Fruit fly (Drosophila melanogaster): Measurements from ENCODE around the gene OdsH.
A peak's percentile ranks its signal among the peaks of the same experiment; 100 is the strongest.

OdsH gene

dm6 chrX:17751658-17752057, 39.2 kb upstream of the OdsH start:
- TF ChIP-seq Optix (GFP tag; IDR thresholded peaks at IDR 0.05) (0 out of 3 replicates have a peak, but pooled peaks have one; percentile 10), CG13296 (GFP tag; optimal IDR thresholded peaks at IDR 0.05) (no peak), CG3163 (GFP tag; optimal IDR thresholded peaks at IDR 0.05) (peak; percentile 46), wor (GFP tag; IDR thresholded peaks at IDR 0.05) (no peak), dati (GFP tag; IDR thresholded peaks at IDR 0.05) (no peak), salm (tag; optimal IDR thresholded peaks at IDR 0.05) (no peak), CG3407 (GFP tag; optimal IDR thresholded peaks at IDR 0.05) (no peak), CG9817 (tag; optimal IDR thresholded peaks at IDR 0.05) (peak; percentile 62), Dek (tag; optimal IDR thresholded peaks at IDR 0.05) (peak; percentile 51), CG34224 (GFP tag; IDR thresholded peaks at IDR 0.05; ENCODE audit: partially characterized antibody) (no peak), bab2 (GFP tag; optimal IDR thresholded peaks at IDR 0.05) (peak; percentile 50), ind (GFP tag; optimal IDR thresholded peaks at IDR 0.05) (peak; percentile 47), zfh1 (GFP tag; IDR thresholded peaks at IDR 0.05) (peak; percentile 73), CG10654 (GFP tag; optimal IDR thresholded peaks at IDR 0.05) (no peak), CG10565 (GFP tag; optimal IDR thresholded peaks at IDR 0.05) (no peak), CG10366 (GFP tag; IDR thresholded peaks at IDR 0.05) (peak; percentile 26; the same call in 1 of the 2 replicates), ap (GFP tag; IDR thresholded peaks at IDR 0.05) (no peak), NC2β (GFP tag; optimal IDR thresholded peaks at IDR 0.05) (no peak), maf-S (GFP tag; optimal IDR thresholded peaks at IDR 0.05) (peak; percentile 48), CG16813 (GFP tag; IDR thresholded peaks at IDR 0.05; ENCODE audit: partially characterized antibody) (peak; percentile 52), CG17829 (tag; optimal IDR thresholded peaks at IDR 0.05) (peak; percentile 72), CG14710 (tag; optimal IDR thresholded peaks at IDR 0.05) (peak; percentile 20), Nf-YA (GFP tag; IDR thresholded peaks at IDR 0.05) (no peak), CG30403 (GFP tag; optimal IDR thresholded peaks at IDR 0.05) (peak; percentile 65), CG11504 (tag; optimal IDR thresholded peaks at IDR 0.05) (peak; percentile 48), wek (GFP tag; optimal IDR thresholded peaks at IDR 0.05) (no peak), CG5245 (GFP tag; optimal IDR thresholded peaks at IDR 0.05) (peak; percentile 41), CG10267 (tag; optimal IDR thresholded peaks at IDR 0.05) (peak; percentile 57), CoRest (tag; optimal IDR thresholded peaks at IDR 0.05) (peak; percentile 58), disco-r (GFP tag; optimal IDR thresholded peaks at IDR 0.05) (no peak), ato (GFP tag; IDR thresholded peaks at IDR 0.05; ENCODE audit: partially characterized antibody) (no peak), trem (tag; optimal IDR thresholded peaks at IDR 0.05) (peak; percentile 42), Med (GFP tag) (peak; percentile 94), ab (GFP tag; optimal IDR thresholded peaks at IDR 0.05) (no peak), Camta (GFP tag; optimal IDR thresholded peaks at IDR 0.05) (peak; percentile 42), ATbp (GFP tag; optimal IDR thresholded peaks at IDR 0.05) (no peak), Dbx (GFP tag; IDR thresholded peaks at IDR 0.05) (peak; percentile 25; the same call in 1 of the 3 replicates), fd3F (GFP tag; optimal IDR thresholded peaks at IDR 0.05) (peak; percentile 6), CG12942 (GFP tag; optimal IDR thresholded peaks at IDR 0.05) (peak; percentile 33), fd96Cb (tag; optimal IDR thresholded peaks at IDR 0.05) (no peak), Gug (GFP tag; IDR thresholded peaks at IDR 0.05) (0 out of 4 replicates have a peak, but pooled peaks have one; percentile 20), chn (GFP tag; optimal IDR thresholded peaks at IDR 0.05) (peak; percentile 40), rib (GFP tag; IDR thresholded peaks at IDR 0.05) (no peak), ham (GFP tag; IDR thresholded peaks at IDR 0.05) (no peak), sob (GFP tag; IDR thresholded peaks at IDR 0.05) (peak; percentile 45; the same call in 1 of the 2 replicates), CG12391 (tag; optimal IDR thresholded peaks at IDR 0.05) (peak; percentile 30), CG1792 (GFP tag; optimal IDR thresholded peaks at IDR 0.05) (peak; percentile 18), CG4404 (GFP tag; IDR thresholded peaks at IDR 0.05) (peak; percentile 10; the same call in 1 of the 2 replicates), Ets65A (GFP tag) (peak; percentile 95), Dip3 (GFP tag; optimal IDR thresholded peaks at IDR 0.05) (peak; percentile 50), NK7.1 (GFP tag; optimal IDR thresholded peaks at IDR 0.05) (no peak), CG7357 (GFP tag; IDR thresholded peaks at IDR 0.05) (no peak; the same call in 2 of the 3 replicates)
